Worm (Caenorhabditis elegans): ENCODE measurements around the gene F53C11.9.

F53C11.9 gene

ce11 chrV:13796246-13796776 is 18.5 kb downstream of the F53C11.9 start, which contains the start of gene twk-32:
twk-32 (plus strand) TSS chrV:13796641.
- TF ChIP-seq isw-1 (GFP tag; IDR thresholded peaks at IDR 0.05) (no peak), pax-3 (tag; optimal IDR thresholded peaks at IDR 0.05) (peak; percentile 48), lin-14 (GFP tag; optimal IDR thresholded peaks at IDR 0.05) (peak; percentile 17), nhr-19 (GFP tag; conservative IDR thresholded peaks at IDR 0.05) (peak; percentile 29; the same call in 1 of the 2 replicates), lir-3 (tag; optimal IDR thresholded peaks at IDR 0.05; ENCODE audit: poor library complexity) (peak; percentile 13), snu-23 (GFP tag; optimal IDR thresholded peaks at IDR 0.05) (peak; percentile 2), nhr-20 (tag; optimal IDR thresholded peaks at IDR 0.05) (peak; percentile 25), nhr-71 (tag; optimal IDR thresholded peaks at IDR 0.05) (peak; percentile 23), mep-1 (tag; optimal IDR thresholded peaks at IDR 0.05) (no peak)

ce11 chrV:13799190-13799589 is 21.4 kb downstream of the F53C11.9 start:
- no peak for TF ChIP-seq nhr-12 (tag; optimal IDR thresholded peaks at IDR 0.05)
- TF ChIP-seq sptf-1 (tag; optimal IDR thresholded peaks at IDR 0.05) = no peak
- TF ChIP-seq hlh-4 (tag; optimal IDR thresholded peaks at IDR 0.05) = no peak
- TF ChIP-seq dsc-1 (tag; optimal IDR thresholded peaks at IDR 0.05) = no peak
- no peak for TF ChIP-seq pax-3 (tag; optimal IDR thresholded peaks at IDR 0.05)
- no peak for TF ChIP-seq mep-1 (tag; optimal IDR thresholded peaks at IDR 0.05)
- TF ChIP-seq lin-14 (GFP tag; optimal IDR thresholded peaks at IDR 0.05) = no peak
- no peak for TF ChIP-seq lin-39 (tag; optimal IDR thresholded peaks at IDR 0.05)
- no peak for TF ChIP-seq lsy-2 (tag; optimal IDR thresholded peaks at IDR 0.05)
- no peak for TF ChIP-seq C04F5.9 (tag; optimal IDR thresholded peaks at IDR 0.05)
- no peak for TF ChIP-seq ets-5 (GFP tag; IDR thresholded peaks at IDR 0.05)

- TF ChIP-seq snu-23 (GFP tag; optimal IDR thresholded peaks at IDR 0.05) (peak; percentile 3), tlp-1 (tag; optimal IDR thresholded peaks at IDR 0.05) (no peak), egl-27 (tag; optimal IDR thresholded peaks at IDR 0.05) (no peak), grh-1 (GFP tag; IDR thresholded peaks at IDR 0.05) (no peak), fkh-4 (tag; optimal IDR thresholded peaks at IDR 0.05; ENCODE audit: borderline replicate concordance) (peak; percentile 5), lin-35 (GFP tag; optimal IDR thresholded peaks at IDR 0.05) (peak in 1 of 2 experiments; percentile 70), nhr-85 (tag) (peak; percentile 65), nhr-71 (tag; optimal IDR thresholded peaks at IDR 0.05) (peak; percentile 10), efl-1 (optimal IDR thresholded peaks at IDR 0.05) (no peak), efl-1 (GFP tag; optimal IDR thresholded peaks at IDR 0.05 in 1 of 2) (peak in 1 of 2 experiments; percentile 88), dsc-1 (tag; optimal IDR thresholded peaks at IDR 0.05) (peak; percentile 60)
These were observed 26.1 kb downstream of the F53C11.9 start, which contains the start of gene swan-2 for ce11 chrV:13803902-13804301. swan-2 (minus strand) TSS chrV:13804281.

- TF ChIP-seq lin-35 (GFP tag; optimal IDR thresholded peaks at IDR 0.05) = no peak
- TF ChIP-seq rnt-1 (tag; optimal IDR thresholded peaks at IDR 0.05) = peak; percentile 26
- peak; percentile 10 for TF ChIP-seq nhr-71 (tag; optimal IDR thresholded peaks at IDR 0.05)
- TF ChIP-seq C04F5.9 (tag; optimal IDR thresholded peaks at IDR 0.05) = no peak
- no peak for TF ChIP-seq efl-3 (GFP tag; optimal IDR thresholded peaks at IDR 0.05)
- no peak for TF ChIP-seq alr-1 (tag; optimal IDR thresholded peaks at IDR 0.05; ENCODE audit: borderline replicate concordance)
- no peak for TF ChIP-seq ets-5 (GFP tag; IDR thresholded peaks at IDR 0.05)
- TF ChIP-seq irx-1 (tag; optimal IDR thresholded peaks at IDR 0.05) = no peak
- TF ChIP-seq ceh-88 (GFP tag; IDR thresholded peaks at IDR 0.05) = no peak
- TF ChIP-seq dsc-1 (tag; optimal IDR thresholded peaks at IDR 0.05) = peak; percentile 13
- no peak for TF ChIP-seq fkh-10 (GFP tag; optimal IDR thresholded peaks at IDR 0.05)
- no peak for TF ChIP-seq elt-3 (tag; optimal IDR thresholded peaks at IDR 0.05)
- peak; percentile 55 for TF ChIP-seq nhr-85 (tag)
- no peak for TF ChIP-seq nhr-12 (tag; optimal IDR thresholded peaks at IDR 0.05)
- no peak for TF ChIP-seq nhr-76 (tag; optimal IDR thresholded peaks at IDR 0.05)
- no peak for TF ChIP-seq unc-86 (tag; optimal IDR thresholded peaks at IDR 0.05)
- no peak for TF ChIP-seq skn-1 (tag; optimal IDR thresholded peaks at IDR 0.05)
- TF ChIP-seq ceh-63 (GFP tag; optimal IDR thresholded peaks at IDR 0.05) = no peak
- TF ChIP-seq pax-3 (tag; optimal IDR thresholded peaks at IDR 0.05) = no peak
- peak in 1 of 2 experiments; percentile 18 for TF ChIP-seq efl-1 (optimal IDR thresholded peaks at IDR 0.05)
- peak in 1 of 2 experiments; percentile 86 for TF ChIP-seq efl-1 (GFP tag; optimal IDR thresholded peaks at IDR 0.05 in 1 of 2)
- no peak for TF ChIP-seq mep-1 (tag; optimal IDR thresholded peaks at IDR 0.05)
- peak; percentile 84 for TF ChIP-seq lin-14 (GFP tag; optimal IDR thresholded peaks at IDR 0.05)
- no peak for TF ChIP-seq ztf-11 (tag; optimal IDR thresholded peaks at IDR 0.05)
- no peak for TF ChIP-seq ceh-8 (GFP tag; optimal IDR thresholded peaks at IDR 0.05)
- no peak for TF ChIP-seq snpc-4 (tag; optimal IDR thresholded peaks at IDR 0.05)
- no peak for TF ChIP-seq lir-3 (tag; optimal IDR thresholded peaks at IDR 0.05; ENCODE audit: poor library complexity)
- no peak for TF ChIP-seq grh-1 (GFP tag; IDR thresholded peaks at IDR 0.05)
- peak; percentile 14; the same call in 1 of the 2 replicates for TF ChIP-seq nhr-19 (GFP tag; conservative IDR thresholded peaks at IDR 0.05)
- no peak for TF ChIP-seq snu-23 (GFP tag; optimal IDR thresholded peaks at IDR 0.05)
- TF ChIP-seq lsy-2 (tag; optimal IDR thresholded peaks at IDR 0.05) = peak in 1 of 2 experiments; percentile 14
- TF ChIP-seq blmp-1 (tag; optimal IDR thresholded peaks at IDR 0.05) = peak; percentile 69
- no peak for TF ChIP-seq nhr-11 (tag; optimal IDR thresholded peaks at IDR 0.05)
- TF ChIP-seq aly-2 (tag; optimal IDR thresholded peaks at IDR 0.05) = no peak
These were observed 29.4 kb downstream of the F53C11.9 start, which contains the start of gene swan-1 for ce11 chrV:13807232-13807631. swan-1 (minus strand) TSS chrV:13807237.
